Fruit fly (Drosophila melanogaster) whole organism, pupa: ENCODE results near the gene Tsp29Fb.

ENCODE experiments used
- CG10348 ChIP-seq: fragments of 200-800 bp; sonication (Bioruptor generic); IDR thresholded peaks from 2 replicates; pipeline ENCODE4 v1.3.6; 2022; ENCODE audit warnings: missing biosample characterization, missing genetic modification characterization
- CG12605 ChIP-seq: fragments of 200-800 bp; sonication (Bioruptor generic); IDR thresholded peaks from 2 replicates; pipeline ENCODE4 v1.3.6; 2022; ENCODE audit warnings: missing biosample characterization, missing genetic modification characterization
- CG34367 ChIP-seq: fragments of 200-800 bp; sonication (Bioruptor generic); optimal IDR thresholded peaks from 2 replicates; lab custom pipeline; 2018; ENCODE audit warnings: missing biosample characterization, mild to moderate bottlenecking, missing genetic modification characterization
- D1 ChIP-seq: fragments of 200-800 bp; sonication (Bioruptor generic); optimal IDR thresholded peaks from 2 replicates; lab custom pipeline; 2018; ENCODE audit warnings: missing biosample characterization, mild to moderate bottlenecking, missing genetic modification characterization, moderate library complexity
- EcR ChIP-seq: fragments of 200-800 bp; sonication (Bioruptor generic); optimal IDR thresholded peaks from 3 replicates; lab custom pipeline; 2019; ENCODE audit warnings: missing biosample characterization, missing genetic modification characterization, mild to moderate bottlenecking, moderate library complexity, missing genetic modification reagents
- gl ChIP-seq: fragments of 200-800 bp; sonication (Bioruptor generic); optimal IDR thresholded peaks from 2 replicates; lab custom pipeline; 2018; ENCODE audit warnings: missing biosample characterization, mild to moderate bottlenecking, missing genetic modification characterization

DNA sequence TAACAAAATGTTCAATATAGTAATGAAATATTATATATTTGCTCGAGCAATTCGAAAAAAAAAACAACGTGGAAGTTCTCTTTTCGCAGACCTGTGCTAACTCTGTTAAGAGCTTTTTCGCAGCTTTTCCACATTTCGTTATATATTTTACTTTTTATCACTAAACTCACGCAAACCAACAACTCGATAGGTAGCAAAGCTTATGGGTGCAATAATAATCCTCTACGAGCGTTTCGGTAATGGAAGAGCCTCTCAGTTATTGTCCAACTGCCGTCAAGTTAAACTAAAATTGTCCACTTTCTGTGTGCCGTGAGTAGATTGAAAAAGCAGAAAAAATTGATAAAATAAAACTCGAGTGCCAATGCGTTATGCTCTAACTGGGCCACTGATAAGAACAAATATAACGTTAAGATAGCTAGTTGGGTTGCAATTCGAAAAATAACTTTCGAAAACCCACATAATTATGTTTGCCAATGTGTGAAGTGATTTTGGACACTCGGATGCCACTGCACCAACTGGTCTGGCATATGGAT lies 3.4 kb upstream of the Tsp29Fb start, which contains the start of gene Tsp29Fa:
- no peak for TF ChIP-seq CG10348 (GFP tag; lab: Robert Waterston, UW)
- no peak for TF ChIP-seq D1
- no peak for TF ChIP-seq EcR (GFP tag; lab: Kevin White, UChicago)
- no peak for TF ChIP-seq CG34367 (tag; lab: Kevin White, UChicago)
- TF ChIP-seq gl (tag; lab: Kevin White, UChicago): no peak
- no peak for TF ChIP-seq CG12605
